Fruit fly (Drosophila melanogaster) whole organism, prepupa: ENCODE results near the gene Ser.

Experiments used
- Blimp-1 ChIP-seq: fragments of 200-800 bp; sonication (Bioruptor generic); optimal IDR thresholded peaks from 3 replicates; lab custom pipeline; 2017; ENCODE audit warnings: missing biosample characterization, missing genetic modification characterization, mild to moderate bottlenecking, moderate library complexity, missing genetic modification reagents
- CG10631 ChIP-seq: fragments of 200-800 bp; sonication (Bioruptor generic); optimal IDR thresholded peaks from 2 replicates; lab custom pipeline; 2016; ENCODE audit warnings: missing biosample characterization, missing genetic modification characterization
- CG10669 ChIP-seq: fragments of 200-800 bp; sonication (Bioruptor generic); optimal IDR thresholded peaks from 3 replicates; lab custom pipeline; 2018; ENCODE audit warnings: missing biosample characterization, mild to moderate bottlenecking, missing genetic modification characterization, moderate library complexity
- CG11294 ChIP-seq: fragments of 200-800 bp; sonication (Bioruptor generic); IDR thresholded peaks from 2 replicates; pipeline ENCODE4 v1.3.6; 2022; ENCODE audit warnings: missing biosample characterization, missing genetic modification characterization
- CG11762 ChIP-seq: fragments of 200-800 bp; sonication (Bioruptor generic); optimal IDR thresholded peaks from 3 replicates; lab custom pipeline; 2016; ENCODE audit warnings: missing biosample characterization, missing genetic modification characterization; ENCODE audit not compliant: insufficient read depth
- CG11902 ChIP-seq: fragments of 200-800 bp; sonication (Bioruptor generic); optimal IDR thresholded peaks from 3 replicates; lab custom pipeline; 2016; ENCODE audit warnings: missing biosample characterization, missing genetic modification characterization
- CG15336 ChIP-seq: fragments of 200-800 bp; sonication (Bioruptor generic); IDR thresholded peaks from 2 replicates; pipeline ENCODE4 v1.3.6; 2022; ENCODE audit warnings: missing biosample characterization, missing genetic modification characterization
- CG1621 ChIP-seq: fragments of 200-800 bp; sonication (Bioruptor generic); optimal IDR thresholded peaks from 3 replicates; lab custom pipeline; 2018; ENCODE audit warnings: missing biosample characterization, mild to moderate bottlenecking, missing genetic modification characterization
- CG16779 ChIP-seq: fragments of 200-800 bp; sonication (Bioruptor generic); optimal IDR thresholded peaks from 3 replicates; lab custom pipeline; 2017; ENCODE audit warnings: missing biosample characterization, mild to moderate bottlenecking, missing genetic modification characterization
- CG3032 ChIP-seq: fragments of 200-800 bp; optimal IDR thresholded peaks from 2 replicates; lab custom pipeline; 2019; ENCODE audit warnings: missing biosample characterization, mild to moderate bottlenecking, missing genetic modification characterization, moderate library complexity
- CG34406 ChIP-seq: fragments of 200-800 bp; sonication (Bioruptor generic); optimal IDR thresholded peaks from 3 replicates; lab custom pipeline; 2016; ENCODE audit warnings: missing biosample characterization, missing genetic modification characterization
- CG3919 ChIP-seq: fragments of 200-800 bp; sonication (Bioruptor generic); optimal IDR thresholded peaks from 3 replicates; lab custom pipeline; 2016; ENCODE audit warnings: missing biosample characterization, missing genetic modification characterization
- CG4318 ChIP-seq: fragments of 200-800 bp; sonication (Bioruptor generic); optimal IDR thresholded peaks from 3 replicates; lab custom pipeline; 2017; ENCODE audit warnings: missing biosample characterization, mild to moderate bottlenecking, missing genetic modification characterization
- CG6163 ChIP-seq: fragments of 200-800 bp; sonication (Bioruptor generic); IDR thresholded peaks from 3 replicates; pipeline ENCODE4 v1.3.6; 2022; ENCODE audit warnings: missing biosample characterization, missing genetic modification characterization
- CG6276 ChIP-seq: fragments of 200-800 bp; sonication (Bioruptor generic); optimal IDR thresholded peaks from 2 replicates; lab custom pipeline; 2017; ENCODE audit warnings: missing biosample characterization, mild to moderate bottlenecking, missing genetic modification characterization
- CG6808 ChIP-seq: fragments of 200-800 bp; sonication (Bioruptor generic); optimal IDR thresholded peaks from 3 replicates; lab custom pipeline; 2017; ENCODE audit warnings: missing biosample characterization, missing genetic modification characterization, mild to moderate bottlenecking, moderate library complexity, missing genetic modification reagents
- CG6854 ChIP-seq: fragments of 200-800 bp; sonication (Bioruptor generic); optimal IDR thresholded peaks from 2 replicates; lab custom pipeline; 2017; ENCODE audit warnings: missing biosample characterization, mild to moderate bottlenecking, missing genetic modification characterization
- CG7368 ChIP-seq: fragments of 200-800 bp; sonication (Bioruptor generic); optimal IDR thresholded peaks from 3 replicates; lab custom pipeline; 2016; ENCODE audit warnings: missing biosample characterization, missing genetic modification characterization
- CG8119 ChIP-seq: fragments of 200-800 bp; sonication (Bioruptor generic); IDR thresholded peaks from 3 replicates; pipeline ENCODE4 v1.3.6; 2022; ENCODE audit warnings: missing biosample characterization, missing genetic modification characterization
- CG8319 ChIP-seq: fragments of 200-800 bp; sonication (Bioruptor generic); optimal IDR thresholded peaks from 3 replicates; lab custom pipeline; 2016; ENCODE audit warnings: missing biosample characterization, missing genetic modification characterization
- CG8632 ChIP-seq: fragments of 200-800 bp; sonication (Bioruptor generic); optimal IDR thresholded peaks from 3 replicates; lab custom pipeline; 2016; ENCODE audit warnings: missing biosample characterization, missing genetic modification characterization
- CG9139 ChIP-seq: fragments of 200-800 bp; sonication (Bioruptor generic); optimal IDR thresholded peaks from 3 replicates; lab custom pipeline; 2017; ENCODE audit warnings: missing biosample characterization, mild to moderate bottlenecking, missing genetic modification characterization
- Eip75B ChIP-seq: fragments of 200-800 bp; sonication (Bioruptor generic); optimal IDR thresholded peaks from 3 replicates; lab custom pipeline; 2016; ENCODE audit warnings: missing biosample characterization, missing genetic modification characterization
- Eip78C ChIP-seq: fragments of 200-800 bp; sonication (Bioruptor generic); peaks from one replicate; lab custom pipeline; 2016; ENCODE audit warnings: missing biosample characterization, missing genetic modification characterization
- Eip93F ChIP-seq: fragments of 200-800 bp; sonication (Bioruptor generic); optimal IDR thresholded peaks from 2 replicates; lab custom pipeline; 2016; ENCODE audit warnings: missing biosample characterization, mild to moderate bottlenecking, missing genetic modification characterization
- Ets21C ChIP-seq: fragments of 200-800 bp; sonication (Bioruptor generic); optimal IDR thresholded peaks from 3 replicates; lab custom pipeline; 2016; ENCODE audit warnings: missing biosample characterization, missing genetic modification characterization
- Ets96B ChIP-seq: fragments of 200-800 bp; optimal IDR thresholded peaks from 2 replicates; lab custom pipeline; 2019; ENCODE audit warnings: missing biosample characterization, mild to moderate bottlenecking, missing genetic modification characterization, moderate library complexity
- Gug ChIP-seq: fragments of 200-800 bp; sonication (Bioruptor generic); IDR thresholded peaks from 2 replicates; pipeline ENCODE4 v1.3.6; 2022; ENCODE audit warnings: missing biosample characterization, missing genetic modification characterization
- Hr38 ChIP-seq: sonication (Bioruptor generic); optimal IDR thresholded peaks from 2 replicates; lab custom pipeline; 2016; ENCODE audit warnings: missing biosample characterization, missing genetic modification characterization
- Hr39 ChIP-seq: fragments of 200-800 bp; sonication (Bioruptor generic); optimal IDR thresholded peaks from 2 replicates; lab custom pipeline; 2016; ENCODE audit warnings: missing biosample characterization, missing genetic modification characterization
- Lpt ChIP-seq: fragments of 200-800 bp; sonication (Bioruptor generic); optimal IDR thresholded peaks from 3 replicates; lab custom pipeline; 2016; ENCODE audit warnings: missing biosample characterization, missing genetic modification characterization
- Met ChIP-seq: fragments of 200-800 bp; sonication (Bioruptor generic); optimal IDR thresholded peaks from 3 replicates; lab custom pipeline; 2016; ENCODE audit warnings: missing biosample characterization, missing genetic modification characterization
- Smox ChIP-seq: fragments of 200-800 bp; sonication (Bioruptor generic); optimal IDR thresholded peaks from 3 replicates; lab custom pipeline; 2016; ENCODE audit warnings: missing biosample characterization, missing genetic modification characterization
- Sox102F ChIP-seq: fragments of 200-800 bp; sonication (Bioruptor generic); optimal IDR thresholded peaks from 2 replicates; lab custom pipeline; 2016; ENCODE audit warnings: missing biosample characterization, mild to moderate bottlenecking, missing genetic modification characterization
- Sox14 ChIP-seq: fragments of 200-800 bp; sonication (Bioruptor generic); optimal IDR thresholded peaks from 3 replicates; lab custom pipeline; 2016; ENCODE audit warnings: missing biosample characterization, missing genetic modification characterization
- Sox15 ChIP-seq: fragments of 200-800 bp; sonication (Bioruptor generic); optimal IDR thresholded peaks from 3 replicates; lab custom pipeline; 2016; ENCODE audit warnings: missing biosample characterization, missing genetic modification characterization
- achi ChIP-seq: fragments of 200-800 bp; sonication (Bioruptor generic); optimal IDR thresholded peaks from 3 replicates; lab custom pipeline; 2016; ENCODE audit warnings: missing biosample characterization, missing genetic modification characterization
- acj6 ChIP-seq: fragments of 200-800 bp; sonication (Bioruptor generic); optimal IDR thresholded peaks from 3 replicates; lab custom pipeline; 2016; ENCODE audit warnings: missing biosample characterization, missing genetic modification characterization
- dac ChIP-seq: fragments of 200-800 bp; sonication (Bioruptor generic); optimal IDR thresholded peaks from 2 replicates; lab custom pipeline; 2017; ENCODE audit warnings: missing biosample characterization, mild to moderate bottlenecking, missing genetic modification characterization
- dsx ChIP-seq: fragments of 200-800 bp; optimal IDR thresholded peaks from 3 replicates; lab custom pipeline; 2019; ENCODE audit warnings: missing biosample characterization, mild to moderate bottlenecking, missing genetic modification characterization, moderate library complexity; ENCODE audit not compliant: poor library complexity, severe bottlenecking
- eg ChIP-seq: fragments of 200-800 bp; sonication (Bioruptor generic); IDR thresholded peaks from 3 replicates; pipeline ENCODE4 v1.3.6; 2022; ENCODE audit warnings: missing biosample characterization, missing genetic modification characterization
- esn ChIP-seq: fragments of 200-800 bp; sonication (Bioruptor generic); optimal IDR thresholded peaks from 2 replicates; lab custom pipeline; 2016; ENCODE audit warnings: missing biosample characterization, mild to moderate bottlenecking, missing genetic modification characterization, moderate library complexity
- fd85E ChIP-seq: fragments of 200-800 bp; sonication (Bioruptor generic); optimal IDR thresholded peaks from 3 replicates; lab custom pipeline; 2016; ENCODE audit warnings: missing biosample characterization, missing genetic modification characterization
- lz ChIP-seq: fragments of 200-800 bp; sonication (Bioruptor generic); optimal IDR thresholded peaks from 3 replicates; lab custom pipeline; 2016; ENCODE audit warnings: missing biosample characterization, missing genetic modification characterization
- net ChIP-seq: fragments of 200-800 bp; sonication (Bioruptor generic); optimal IDR thresholded peaks from 3 replicates; lab custom pipeline; 2016; ENCODE audit warnings: missing biosample characterization, missing genetic modification characterization
- pdm3 ChIP-seq: fragments of 200-800 bp; sonication (Bioruptor generic); optimal IDR thresholded peaks from 3 replicates; lab custom pipeline; 2016; ENCODE audit warnings: missing biosample characterization, missing genetic modification characterization
- salr ChIP-seq, 2 experiments: fragments of 200-800 bp; sonication (Bioruptor generic); optimal IDR thresholded peaks; 3 replicates each; lab custom pipeline; 2016 to 2018; ENCODE audit warnings: missing biosample characterization in 2 of 2, missing genetic modification characterization in 2 of 2, mild to moderate bottlenecking in 1 of 2
- spab ChIP-seq: fragments of 200-800 bp; sonication (Bioruptor generic); optimal IDR thresholded peaks from 2 replicates; lab custom pipeline; 2017; ENCODE audit warnings: missing biosample characterization, mild to moderate bottlenecking, missing genetic modification characterization, missing genetic modification reagents
- svp ChIP-seq: fragments of 200-800 bp; sonication (Bioruptor generic); peaks from one replicate; lab custom pipeline; 2016; ENCODE audit warnings: missing biosample characterization, missing genetic modification characterization
- topi ChIP-seq: fragments of 200-800 bp; sonication (Bioruptor generic); optimal IDR thresholded peaks from 3 replicates; lab custom pipeline; 2016; ENCODE audit warnings: missing biosample characterization, missing genetic modification characterization
- vri ChIP-seq: fragments of 200-800 bp; sonication (Bioruptor generic); optimal IDR thresholded peaks from 3 replicates; lab custom pipeline; 2016; ENCODE audit warnings: missing biosample characterization, mild to moderate bottlenecking, missing genetic modification characterization

Ser gene

dm6 chr3R:27152129-27152968 lies 41.7 kb downstream of the Ser start:
- peak; percentile 49 for TF ChIP-seq CG6276 (GFP tag; lab: Kevin White, UChicago)
- TF ChIP-seq topi (GFP tag; lab: Kevin White, UChicago) = peak; percentile 78
- TF ChIP-seq Eip75B (GFP tag; lab: Kevin White, UChicago) = peak; percentile 56
- 0 out of 3 replicates have a peak, but pooled peaks have one; percentile 36 for TF ChIP-seq CG8119 (GFP tag; lab: Robert Waterston, UW)
- peak; percentile 56 for TF ChIP-seq pdm3 (GFP tag; lab: Kevin White, UChicago)
- TF ChIP-seq Hr39 (GFP tag; lab: Kevin White, UChicago) = peak; percentile 74
- peak; percentile 47 for TF ChIP-seq net (GFP tag; lab: Kevin White, UChicago)
- peak; percentile 77 for TF ChIP-seq lz (GFP tag; lab: Kevin White, UChicago)
- TF ChIP-seq CG1621 = no peak
- TF ChIP-seq acj6 (GFP tag; lab: Kevin White, UChicago) = peak; percentile 35
- TF ChIP-seq CG11762 (GFP tag; lab: Kevin White, UChicago) = no peak
- no peak for TF ChIP-seq fd85E (GFP tag; lab: Kevin White, UChicago)
- TF ChIP-seq CG34406 (GFP tag; lab: Kevin White, UChicago) = peak; percentile 67
- TF ChIP-seq Met (GFP tag; lab: Kevin White, UChicago) = peak; percentile 81
- TF ChIP-seq achi (GFP tag; lab: Kevin White, UChicago) = peak; percentile 67
- peak; percentile 83 for TF ChIP-seq Blimp-1
- peak; percentile 59 for TF ChIP-seq eg (GFP tag; lab: Robert Waterston, UW)
- peak; percentile 34 for TF ChIP-seq CG3032 (tag; lab: Kevin White, UChicago)
- TF ChIP-seq CG9139 (GFP tag; lab: Kevin White, UChicago) = no peak
- peak; percentile 95 for TF ChIP-seq svp (GFP tag; lab: Kevin White, UChicago)
- no peak for TF ChIP-seq CG11294 (GFP tag; lab: Robert Waterston, UW)
- no peak for TF ChIP-seq CG6808 (GFP tag; lab: Kevin White, UChicago)
- TF ChIP-seq CG4318 (GFP tag; lab: Kevin White, UChicago) = no peak
- no peak for TF ChIP-seq Hr38
- TF ChIP-seq esn (GFP tag; lab: Kevin White, UChicago) = peak; percentile 83
- TF ChIP-seq CG6163 (GFP tag; lab: Robert Waterston, UW) = peak; percentile 44; the same call in 1 of the 3 replicates
- TF ChIP-seq Gug (GFP tag; lab: Robert Waterston, UW) = peak; percentile 17; the same call in 1 of the 2 replicates
- TF ChIP-seq CG10631 (GFP tag; lab: Kevin White, UChicago) = peak; percentile 62
- no peak for TF ChIP-seq CG16779 (tag; lab: Kevin White, UChicago)
- no peak for TF ChIP-seq Lpt
- TF ChIP-seq Sox15 (GFP tag; lab: Kevin White, UChicago) = peak; percentile 23
- peak; percentile 57 for TF ChIP-seq Smox (GFP tag; lab: Kevin White, UChicago)
- TF ChIP-seq CG8319 (GFP tag; lab: Kevin White, UChicago) = no peak
- peak; percentile 79 for TF ChIP-seq vri
- TF ChIP-seq salr (GFP tag; optimal IDR thresholded peaks at IDR 0.05; lab: Kevin White, UChicago) = no peak
- no peak for TF ChIP-seq dsx (GFP tag; lab: Kevin White, UChicago)
- peak; percentile 22 for TF ChIP-seq CG10669 (GFP tag; lab: Kevin White, UChicago)
- TF ChIP-seq Eip93F (GFP tag; lab: Kevin White, UChicago) = no peak
- no peak for TF ChIP-seq dac (GFP tag; lab: Kevin White, UChicago)
- peak; percentile 86 for TF ChIP-seq Sox102F (GFP tag; lab: Kevin White, UChicago)
- TF ChIP-seq CG11902 (GFP tag; lab: Kevin White, UChicago) = no peak
- TF ChIP-seq Ets96B (tag; lab: Kevin White, UChicago) = no peak
- TF ChIP-seq Ets21C (GFP tag; lab: Kevin White, UChicago) = peak; percentile 55
- TF ChIP-seq Eip78C (GFP tag; lab: Kevin White, UChicago) = peak; percentile 87
- peak; percentile 55 for TF ChIP-seq CG15336 (GFP tag; lab: Robert Waterston, UW)
- peak; percentile 61 for TF ChIP-seq Sox14 (GFP tag; lab: Kevin White, UChicago)
- peak; percentile 32 for TF ChIP-seq CG3919 (GFP tag; lab: Kevin White, UChicago)
- peak; percentile 70 for TF ChIP-seq CG8632 (GFP tag; lab: Kevin White, UChicago)
- TF ChIP-seq CG6854 (GFP tag; lab: Kevin White, UChicago) = no peak
- TF ChIP-seq spab (GFP tag; lab: Kevin White, UChicago) = no peak
- no peak for TF ChIP-seq CG7368 (GFP tag; lab: Kevin White, UChicago)
